Worm (Caenorhabditis elegans) whole organism, mixed stage, embryonic: ENCODE data around the gene usip-1.

Experiments
- bed-3 ChIP-seq: fragments of 200-800 bp; sonication (Bioruptor generic); optimal IDR thresholded peaks from 3 replicates; lab custom pipeline; 2018; ENCODE audit warnings: mild to moderate bottlenecking, missing genetic modification characterization, moderate library complexity, missing compliant biosample characterization
- blmp-1 ChIP-seq: fragments of 150-350 bp; optimal IDR thresholded peaks from 2 replicates; lab custom pipeline; 2014; ENCODE audit warnings: missing biosample characterization, missing genetic modification characterization
- ceh-39 ChIP-seq: fragments of 150-350 bp; optimal IDR thresholded peaks from 2 replicates; lab custom pipeline; 2014; ENCODE audit warnings: missing biosample characterization, missing genetic modification characterization
- ceh-43 ChIP-seq: fragments of 200-800 bp; sonication (Bioruptor generic); optimal IDR thresholded peaks from 2 replicates; lab custom pipeline; 2018; ENCODE audit warnings: mild to moderate bottlenecking, missing genetic modification characterization, moderate library complexity, missing compliant biosample characterization
- ceh-83 ChIP-seq: fragments of 200-800 bp; sonication (Bioruptor generic); optimal IDR thresholded peaks from 2 replicates; lab custom pipeline; 2018; ENCODE audit warnings: mild to moderate bottlenecking, missing genetic modification characterization, missing compliant biosample characterization
- ces-1 ChIP-seq: fragments of 150-350 bp; optimal IDR thresholded peaks from 2 replicates; lab custom pipeline; 2014; ENCODE audit warnings: missing biosample characterization, missing genetic modification reagents, missing genetic modification characterization
- cnd-1 ChIP-seq: fragments of 200-800 bp; sonication (Bioruptor generic); optimal IDR thresholded peaks from 2 replicates; lab custom pipeline; 2018; ENCODE audit warnings: mild to moderate bottlenecking, missing genetic modification characterization, missing compliant biosample characterization
- drap-1 ChIP-seq: fragments of 200-800 bp; sonication (Bioruptor generic); optimal IDR thresholded peaks from 3 replicates; lab custom pipeline; 2018; ENCODE audit warnings: mild to moderate bottlenecking, missing genetic modification characterization, missing compliant biosample characterization
- elt-1 ChIP-seq: sonication (generic microtip); optimal IDR thresholded peaks from 2 replicates; lab custom pipeline; 2017; ENCODE audit warnings: missing genetic modification characterization, mild to moderate bottlenecking, missing compliant biosample characterization, antibody characterized with exemption, moderate library complexity, borderline replicate concordance; ENCODE audit not compliant: insufficient read depth
- elt-3 ChIP-seq: fragments of 150-350 bp; optimal IDR thresholded peaks from 2 replicates; lab custom pipeline; 2014; ENCODE audit warnings: missing biosample characterization, missing genetic modification characterization
- flh-1 ChIP-seq: fragments of 200-800 bp; sonication (Bioruptor generic); optimal IDR thresholded peaks from 2 replicates; lab custom pipeline; 2018; ENCODE audit warnings: mild to moderate bottlenecking, missing genetic modification characterization, moderate library complexity, missing compliant biosample characterization
- hlh-1 ChIP-seq: fragments of 150-350 bp; optimal IDR thresholded peaks from 2 replicates; lab custom pipeline; 2014; ENCODE audit warnings: missing biosample characterization, missing genetic modification reagents, missing genetic modification characterization
- lin-13 ChIP-seq: fragments of 150-350 bp; optimal IDR thresholded peaks from 2 replicates; lab custom pipeline; 2014; ENCODE audit warnings: missing biosample characterization, missing genetic modification characterization
- lin-32 ChIP-seq: fragments of 200-800 bp; sonication (Bioruptor generic); optimal IDR thresholded peaks from 2 replicates; lab custom pipeline; 2018; ENCODE audit warnings: mild to moderate bottlenecking, missing genetic modification characterization, missing compliant biosample characterization
- lsy-2 ChIP-seq: fragments of 150-350 bp; optimal IDR thresholded peaks from 2 replicates; lab custom pipeline; 2014; ENCODE audit warnings: missing biosample characterization, missing genetic modification characterization
- mab-5 ChIP-seq: fragments of 150-350 bp; optimal IDR thresholded peaks from 2 replicates; lab custom pipeline; 2014; ENCODE audit warnings: missing biosample characterization, missing genetic modification characterization
- mep-1 ChIP-seq: fragments of 150-350 bp; optimal IDR thresholded peaks from 2 replicates; lab custom pipeline; 2017; ENCODE audit warnings: missing biosample characterization, missing genetic modification reagents, missing genetic modification characterization, inconsistent platforms
- nhr-12 ChIP-seq: fragments of 150-350 bp; optimal IDR thresholded peaks from 2 replicates; lab custom pipeline; 2014; ENCODE audit warnings: missing biosample characterization, missing genetic modification characterization
- nhr-2 ChIP-seq: fragments of 150-350 bp; optimal IDR thresholded peaks from 2 replicates; lab custom pipeline; 2014; ENCODE audit warnings: missing biosample characterization, missing genetic modification characterization
- nhr-237 ChIP-seq: fragments of 150-350 bp; optimal IDR thresholded peaks from 2 replicates; lab custom pipeline; 2014; ENCODE audit warnings: missing biosample characterization, missing genetic modification characterization
- nhr-28 ChIP-seq: fragments of 150-350 bp; optimal IDR thresholded peaks from 2 replicates; lab custom pipeline; 2014; ENCODE audit warnings: missing biosample characterization, missing genetic modification characterization
- nhr-76 ChIP-seq: sonication (generic microtip); optimal IDR thresholded peaks from 2 replicates; lab custom pipeline; 2017; ENCODE audit warnings: missing biosample characterization, missing genetic modification characterization
- pha-4 ChIP-seq: fragments of 150-350 bp; optimal IDR thresholded peaks from 2 replicates; lab custom pipeline; 2018; ENCODE audit warnings: missing biosample characterization, missing genetic modification reagents, missing genetic modification characterization
- sem-2 ChIP-seq: fragments of 200-800 bp; sonication (Bioruptor generic); optimal IDR thresholded peaks from 2 replicates; lab custom pipeline; 2018; ENCODE audit warnings: mild to moderate bottlenecking, missing genetic modification characterization, missing compliant biosample characterization
- unc-120 ChIP-seq: sonication (generic microtip); optimal IDR thresholded peaks from 2 replicates; lab custom pipeline; 2017; ENCODE audit warnings: missing genetic modification characterization, missing compliant biosample characterization; ENCODE audit not compliant: poor library complexity, severe bottlenecking
- unc-39 ChIP-seq: fragments of 150-350 bp; optimal IDR thresholded peaks from 2 replicates; lab custom pipeline; 2014; ENCODE audit warnings: missing biosample characterization, missing genetic modification characterization
- unc-62 ChIP-seq: fragments of 150-350 bp; optimal IDR thresholded peaks from 2 replicates; lab custom pipeline; 2014; ENCODE audit warnings: missing biosample characterization, missing genetic modification reagents, missing genetic modification characterization
- zip-8 ChIP-seq: fragments of 150-350 bp; optimal IDR thresholded peaks from 2 replicates; lab custom pipeline; 2014; ENCODE audit warnings: missing biosample characterization, missing genetic modification characterization
- ztf-11 ChIP-seq: fragments of 150-350 bp; optimal IDR thresholded peaks from 2 replicates; lab custom pipeline; 2014; ENCODE audit warnings: missing biosample characterization, missing genetic modification characterization

The usip-1 gene

DNA sequence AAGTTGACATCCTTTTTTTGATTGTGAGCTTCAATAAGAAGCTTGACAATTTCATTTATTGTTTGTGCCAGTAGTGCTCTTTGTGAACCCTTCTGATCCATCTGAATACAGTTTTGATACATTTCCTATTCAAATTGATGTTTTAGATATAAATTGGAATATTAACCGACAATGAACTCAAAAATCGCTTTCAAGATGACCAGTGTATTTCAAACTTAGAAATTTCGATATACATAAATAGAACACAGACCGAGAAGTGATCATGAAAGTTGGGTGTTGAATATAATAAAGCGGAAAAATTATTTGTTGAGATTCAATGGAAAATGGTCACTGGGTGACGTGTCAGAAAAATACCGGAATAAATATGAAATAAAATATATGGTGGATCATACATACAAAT lies 2.7 kb downstream of the usip-1 start, which contains the start of gene elpc-3:
elpc-3 (minus strand) TSS at position 101 of the 400 bp plus-strand sequence.
- TF ChIP-seq drap-1 (GFP tag; lab: Kevin White, UChicago) (no peak), lin-13 (tag; lab: Kevin White, UChicago) (no peak), ceh-39 (no peak), unc-39 (tag; lab: Kevin White, UChicago) (no peak), ceh-43 (GFP tag; lab: Kevin White, UChicago) (no peak), mep-1 (tag; lab: Kevin White, UChicago) (no peak), sem-2 (GFP tag; lab: Kevin White, UChicago) (no peak), zip-8 (tag; lab: Kevin White, UChicago) (no peak), nhr-28 (tag; lab: Kevin White, UChicago) (no peak), ceh-83 (GFP tag; lab: Kevin White, UChicago) (no peak), ces-1 (GFP tag; lab: Kevin White, UChicago) (no peak), unc-120 (tag; lab: Kevin White, UChicago) (no peak), bed-3 (GFP tag; lab: Kevin White, UChicago) (no peak), pha-4 (tag; lab: Kevin White, UChicago) (no peak)
- TF ChIP-seq, all 35 proteins: peak for 0

DNA sequence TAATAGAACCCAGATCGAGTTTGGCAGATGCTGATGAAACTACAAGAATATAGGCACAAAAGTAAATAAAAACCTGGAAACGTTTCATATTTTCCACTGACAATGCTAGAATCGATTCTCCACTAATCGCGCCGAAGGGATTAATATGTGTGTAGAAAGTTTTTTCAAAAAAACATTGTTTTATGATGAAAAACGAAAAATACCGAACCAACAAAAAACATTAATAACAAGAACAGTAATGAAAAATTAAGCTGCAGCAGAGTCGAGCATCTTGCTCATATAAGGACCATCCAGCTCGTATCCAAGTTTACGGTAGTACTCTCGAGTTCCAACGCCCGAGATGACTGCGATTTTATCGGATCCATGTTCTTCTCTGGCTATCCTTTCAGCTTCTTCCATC lies 4.7 kb downstream of the usip-1 start, which contains the start of gene clec-224:
clec-224 (minus strand) TSS at position 101 of the 400 bp plus-strand sequence.
- no peak for TF ChIP-seq nhr-28 (tag; lab: Kevin White, UChicago)
- no peak for TF ChIP-seq ceh-43 (GFP tag; lab: Kevin White, UChicago)
- no peak for TF ChIP-seq ztf-11 (tag; lab: Kevin White, UChicago)
- no peak for TF ChIP-seq nhr-237 (tag; lab: Kevin White, UChicago)
- TF ChIP-seq nhr-76 (tag; lab: Kevin White, UChicago) = no peak
- no peak for TF ChIP-seq mab-5 (tag; lab: Kevin White, UChicago)
- no peak for TF ChIP-seq mep-1 (tag; lab: Kevin White, UChicago)
- TF ChIP-seq lsy-2 (tag; lab: Kevin White, UChicago) = no peak
- TF ChIP-seq hlh-1 (tag; lab: Kevin White, UChicago) = no peak
- TF ChIP-seq nhr-2 (tag; lab: Kevin White, UChicago) = no peak
- TF ChIP-seq lin-13 (tag; lab: Kevin White, UChicago) = no peak
- no peak for TF ChIP-seq sem-2 (GFP tag; lab: Kevin White, UChicago)
- no peak for TF ChIP-seq pha-4 (tag; lab: Kevin White, UChicago)
- no peak for TF ChIP-seq unc-62 (GFP tag; lab: Kevin White, UChicago)
- no peak for TF ChIP-seq cnd-1 (tag; lab: Kevin White, UChicago)
- TF ChIP-seq lin-32 (GFP tag; lab: Kevin White, UChicago) = no peak
- no peak for TF ChIP-seq ces-1 (GFP tag; lab: Kevin White, UChicago)
- TF ChIP-seq zip-8 (tag; lab: Kevin White, UChicago) = no peak
- TF ChIP-seq, all 35 proteins: peak for 0

ce11 chrV:12170114-12170513 lies 13.9 kb downstream of the usip-1 start, which contains the start of gene ZK863.1:
TSS of gene ZK863.1 (minus strand) at chrV:12170214.
- TF ChIP-seq elt-3 (tag; lab: Kevin White, UChicago) (no peak), unc-39 (tag; lab: Kevin White, UChicago) (no peak), mab-5 (tag; lab: Kevin White, UChicago) (no peak), ceh-83 (GFP tag; lab: Kevin White, UChicago) (no peak)

DNA sequence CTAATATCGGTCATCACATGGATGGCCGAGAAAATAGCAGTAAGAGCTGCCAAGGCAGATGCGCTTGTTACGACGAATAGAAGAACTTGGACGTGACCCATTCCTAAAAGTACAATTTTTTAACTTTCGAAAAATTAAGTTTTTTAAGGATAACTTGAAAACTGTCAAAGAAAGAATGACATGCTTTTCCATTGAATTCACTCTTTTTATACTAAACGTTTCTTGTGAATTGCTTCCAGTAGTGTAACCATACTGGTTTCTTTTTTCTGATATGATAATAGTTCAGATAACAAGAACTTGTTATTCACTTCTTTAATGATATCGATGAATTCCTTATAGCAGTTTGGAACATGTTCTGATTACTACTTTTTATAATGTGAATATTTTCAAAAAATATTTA lies 16.3 kb downstream of the usip-1 start, which contains the start of gene col-37:
col-37 (minus strand) TSS at position 101 of the 400 bp plus-strand sequence.
- TF ChIP-seq elt-1 (tag; lab: Kevin White, UChicago) = no peak
- TF ChIP-seq unc-39 (tag; lab: Kevin White, UChicago) = no peak
- TF ChIP-seq nhr-12 = no peak
- no peak for TF ChIP-seq mep-1 (tag; lab: Kevin White, UChicago)
- no peak for TF ChIP-seq sem-2 (GFP tag; lab: Kevin White, UChicago)
- no peak for TF ChIP-seq hlh-1 (tag; lab: Kevin White, UChicago)
- no peak for TF ChIP-seq lsy-2 (tag; lab: Kevin White, UChicago)
- no peak for TF ChIP-seq cnd-1 (tag; lab: Kevin White, UChicago)
- no peak for TF ChIP-seq ceh-39
- TF ChIP-seq lin-13 (tag; lab: Kevin White, UChicago) = no peak
- no peak for TF ChIP-seq bed-3 (GFP tag; lab: Kevin White, UChicago)

- TF ChIP-seq nhr-2 (tag; lab: Kevin White, UChicago) (no peak), flh-1 (GFP tag; lab: Kevin White, UChicago) (no peak), lsy-2 (tag; lab: Kevin White, UChicago) (no peak), blmp-1 (tag; lab: Kevin White, UChicago) (no peak), hlh-1 (tag; lab: Kevin White, UChicago) (no peak)
Observed at ce11 chrV:12167031-12167430, 17.0 kb downstream of the usip-1 start.
